Fruit fly (Drosophila melanogaster): ENCODE measurements around the gene kek1.

- TF ChIP-seq Gug (GFP tag; IDR thresholded peaks at IDR 0.05) (no peak), CG10631 (GFP tag; optimal IDR thresholded peaks at IDR 0.05) (peak; percentile 80), CG11902 (GFP tag; optimal IDR thresholded peaks at IDR 0.05) (peak; percentile 43), salr (GFP tag; optimal IDR thresholded peaks at IDR 0.05) (peak; percentile 37 to 52), dsx (GFP tag; optimal IDR thresholded peaks at IDR 0.05; ENCODE audit: poor library complexity, severe bottlenecking) (peak; percentile 88), Sox102F (GFP tag; optimal IDR thresholded peaks at IDR 0.05) (peak; percentile 65), Hr39 (GFP tag; optimal IDR thresholded peaks at IDR 0.05) (peak; percentile 63), fd59A (GFP tag; optimal IDR thresholded peaks at IDR 0.05) (peak; percentile 84), CG6276 (GFP tag; optimal IDR thresholded peaks at IDR 0.05) (no peak), Ets96B (tag; optimal IDR thresholded peaks at IDR 0.05) (peak; percentile 88), fkh (GFP tag; optimal IDR thresholded peaks at IDR 0.05) (no peak), achi (GFP tag; optimal IDR thresholded peaks at IDR 0.05) (peak; percentile 81), topi (GFP tag; optimal IDR thresholded peaks at IDR 0.05) (peak; percentile 80)
Observed at dm6 chr2L:12841892-12842291, 19.3 kb upstream of the kek1 start.
